Fruit fly (Drosophila melanogaster) whole organism, embryonic: ENCODE results near the gene CG13920.

Source experiments
- Adf1 ChIP-seq: fragments of 200-800 bp; sonication (Bioruptor generic); IDR thresholded peaks from 2 replicates; pipeline ENCODE4 v1.3.6; 2022; ENCODE audit warnings: missing biosample characterization, missing genetic modification characterization
- Atf6 ChIP-seq: fragments of 200-800 bp; sonication (Bioruptor generic); IDR thresholded peaks from 2 replicates; pipeline ENCODE4 v1.3.6; 2022; ENCODE audit warnings: missing biosample characterization, missing genetic modification characterization
- CG10462 ChIP-seq: fragments of 200-800 bp; sonication (Bioruptor generic); optimal IDR thresholded peaks from 2 replicates; lab custom pipeline; 2016; ENCODE audit warnings: missing biosample characterization, missing genetic modification characterization
- CG10543 ChIP-seq: fragments of 200-800 bp; sonication (Bioruptor generic); optimal IDR thresholded peaks from 3 replicates; lab custom pipeline; 2017; ENCODE audit warnings: missing biosample characterization, mild to moderate bottlenecking, missing genetic modification characterization, moderate library complexity
- CG10959 ChIP-seq: fragments of 200-800 bp; sonication (Bioruptor generic); IDR thresholded peaks from 2 replicates; pipeline ENCODE4 v1.3.6; 2022; ENCODE audit warnings: missing biosample characterization, missing genetic modification characterization
- CG12071 ChIP-seq: fragments of 200-800 bp; sonication (Bioruptor generic); optimal IDR thresholded peaks from 3 replicates; lab custom pipeline; 2018; ENCODE audit warnings: missing biosample characterization, mild to moderate bottlenecking, missing genetic modification characterization
- CG1233 ChIP-seq: fragments of 200-800 bp; sonication (Bioruptor generic); optimal IDR thresholded peaks from 4 replicates; lab custom pipeline; 2018; ENCODE audit warnings: missing biosample characterization, mild to moderate bottlenecking, missing genetic modification characterization
- CG12769 ChIP-seq: fragments of 200-800 bp; sonication (Bioruptor generic); optimal IDR thresholded peaks from 2 replicates; lab custom pipeline; 2019; ENCODE audit warnings: missing biosample characterization, mild to moderate bottlenecking, missing genetic modification characterization, moderate library complexity
- CG14441 ChIP-seq: fragments of 200-800 bp; sonication (Bioruptor generic); IDR thresholded peaks from 2 replicates; pipeline ENCODE4 v1.3.6; 2022; ENCODE audit warnings: missing biosample characterization, missing genetic modification characterization
- CG1603 ChIP-seq: fragments of 200-800 bp; sonication (Bioruptor generic); optimal IDR thresholded peaks from 2 replicates; lab custom pipeline; 2019; ENCODE audit warnings: missing biosample characterization, mild to moderate bottlenecking, missing genetic modification characterization, moderate library complexity
- CG18764 ChIP-seq: fragments of 200-800 bp; sonication (Bioruptor generic); optimal IDR thresholded peaks from 3 replicates; lab custom pipeline; 2016; ENCODE audit warnings: missing biosample characterization, missing genetic modification characterization
- CG2199 ChIP-seq: fragments of 200-800 bp; sonication (Bioruptor generic); IDR thresholded peaks from 3 replicates; pipeline ENCODE4 v1.3.6; 2022; ENCODE audit warnings: missing biosample characterization, missing genetic modification characterization
- CG2678 ChIP-seq: fragments of 200-800 bp; sonication (Bioruptor generic); optimal IDR thresholded peaks from 3 replicates; lab custom pipeline; 2019; ENCODE audit warnings: missing biosample characterization, mild to moderate bottlenecking, missing genetic modification characterization, moderate library complexity
- CG3281 ChIP-seq: fragments of 200-800 bp; sonication (Bioruptor generic); optimal IDR thresholded peaks from 3 replicates; lab custom pipeline; 2017; ENCODE audit warnings: missing biosample characterization, mild to moderate bottlenecking, missing genetic modification characterization
- CG34224 ChIP-seq: fragments of 200-800 bp; sonication (Bioruptor generic); IDR thresholded peaks from 3 replicates; pipeline ENCODE4 v1.3.6; 2022; ENCODE audit warnings: missing biosample characterization, missing genetic modification characterization; ENCODE audit not compliant: partially characterized antibody
- CG7987 ChIP-seq: fragments of 200-800 bp; sonication (Bioruptor generic); optimal IDR thresholded peaks from 2 replicates; lab custom pipeline; 2018; ENCODE audit warnings: missing biosample characterization, mild to moderate bottlenecking, missing genetic modification characterization, moderate library complexity
- CTCF ChIP-seq: fragments of 200-800 bp; sonication (Bioruptor generic); optimal IDR thresholded peaks from 2 replicates; lab custom pipeline; 2017; ENCODE audit warnings: missing biosample characterization, mild to moderate bottlenecking, missing genetic modification characterization, moderate library complexity
- Deaf1 ChIP-seq: fragments of 200-800 bp; optimal IDR thresholded peaks from 3 replicates; lab custom pipeline; 2019; ENCODE audit warnings: missing biosample characterization, mild to moderate bottlenecking, missing genetic modification characterization, moderate library complexity
- Ets65A ChIP-seq: fragments of 200-800 bp; sonication (Bioruptor generic); peaks from one replicate; lab custom pipeline; 2016; ENCODE audit warnings: missing biosample characterization, missing genetic modification characterization
- HLHmδ ChIP-seq: fragments of 200-800 bp; sonication (Bioruptor generic); optimal IDR thresholded peaks from 2 replicates; lab custom pipeline; 2018; ENCODE audit warnings: missing biosample characterization, mild to moderate bottlenecking, missing genetic modification characterization, moderate library complexity
- Hr51 ChIP-seq, 2 experiments: fragments of 200-800 bp; sonication (Bioruptor generic); optimal IDR thresholded peaks; 2 replicates in 1 of 2; 3 replicates in 1 of 2; lab custom pipeline; 2016 to 2018; ENCODE audit warnings: missing biosample characterization in 2 of 2, missing genetic modification characterization in 2 of 2, mild to moderate bottlenecking in 1 of 2, moderate library complexity in 1 of 2
- Hr78 ChIP-seq, 2 experiments: fragments of 200-800 bp in 1 of 2; fragments of >200 bp in 1 of 2; sonication (Bioruptor generic) in 1 of 2; optimal IDR thresholded peaks; 2 replicates each; lab custom pipeline; 2017 to 2019; ENCODE audit warnings: missing biosample characterization in 2 of 2, missing genetic modification characterization in 2 of 2, mild to moderate bottlenecking in 1 of 2, moderate library complexity in 1 of 2
- Max ChIP-seq: fragments of 200-800 bp; sonication (Bioruptor generic); optimal IDR thresholded peaks from 2 replicates; lab custom pipeline; 2016; ENCODE audit warnings: missing biosample characterization, mild to moderate bottlenecking, missing genetic modification characterization
- NC2β ChIP-seq: fragments of 200-800 bp; sonication (Bioruptor generic); optimal IDR thresholded peaks from 2 replicates; lab custom pipeline; 2016; ENCODE audit warnings: missing biosample characterization, missing genetic modification characterization
- Pdp1 ChIP-seq, 2 experiments: fragments of 200-800 bp; sonication (Bioruptor generic); optimal IDR thresholded peaks; 3 replicates each; lab custom pipeline; 2016; ENCODE audit warnings: missing biosample characterization in 2 of 2, missing genetic modification characterization in 2 of 2, mild to moderate bottlenecking in 1 of 2, moderate library complexity in 1 of 2
- Rfx ChIP-seq: fragments of 200-800 bp; sonication (Bioruptor generic); IDR thresholded peaks from 2 replicates; pipeline ENCODE4 v1.3.6; 2022; ENCODE audit warnings: missing biosample characterization, missing genetic modification characterization
- Stat92E ChIP-seq, 3 experiments: fragments of >200 bp in 2 of 3; fragments of 200-800 bp in 1 of 3; sonication (Bioruptor generic) in 1 of 3; optimal IDR thresholded peaks; 2 replicates each; lab custom pipeline; 2017 to 2019; ENCODE audit warnings: missing biosample characterization in 3 of 3, missing genetic modification characterization in 3 of 3, mild to moderate bottlenecking in 1 of 3, moderate library complexity in 1 of 3
- ara ChIP-seq: fragments of 200-800 bp; sonication (Bioruptor generic); IDR thresholded peaks from 2 replicates; pipeline ENCODE4 v1.3.6; 2022; ENCODE audit warnings: missing biosample characterization, missing genetic modification characterization
- chinmo ChIP-seq: fragments of 200-800 bp; sonication (Bioruptor generic); IDR thresholded peaks from 4 replicates; pipeline ENCODE4 v1.3.6; 2022; ENCODE audit warnings: missing biosample characterization, missing genetic modification characterization; ENCODE audit not compliant: partially characterized antibody
- croc ChIP-seq: fragments of 200-800 bp; sonication (Bioruptor generic); conservative IDR thresholded peaks from 3 replicates; pipeline ENCODE4 v1.3.6; 2022; ENCODE audit warnings: missing biosample characterization, missing genetic modification characterization
- exex ChIP-seq: fragments of 200-800 bp; sonication (Bioruptor generic); optimal IDR thresholded peaks from 4 replicates; lab custom pipeline; 2018; ENCODE audit warnings: missing biosample characterization, mild to moderate bottlenecking, missing genetic modification characterization, moderate library complexity
- ftz-f1 ChIP-seq: fragments of 200-800 bp; sonication (Bioruptor generic); optimal IDR thresholded peaks from 2 replicates; lab custom pipeline; 2016; ENCODE audit warnings: missing biosample characterization, missing genetic modification characterization
- gem ChIP-seq: fragments of 200-800 bp; sonication (Bioruptor generic); optimal IDR thresholded peaks from 2 replicates; lab custom pipeline; 2019; ENCODE audit warnings: missing biosample characterization, mild to moderate bottlenecking, missing genetic modification characterization, moderate library complexity
- maf-S ChIP-seq: fragments of 200-800 bp; sonication (Bioruptor generic); optimal IDR thresholded peaks from 2 replicates; lab custom pipeline; 2016; ENCODE audit warnings: missing biosample characterization, missing genetic modification characterization
- pum ChIP-seq: fragments of 200-800 bp; sonication (Bioruptor generic); optimal IDR thresholded peaks from 2 replicates; lab custom pipeline; 2016; ENCODE audit warnings: missing biosample characterization, missing genetic modification characterization
- run ChIP-seq: fragments of 200-800 bp; sonication (Bioruptor generic); optimal IDR thresholded peaks from 3 replicates; lab custom pipeline; 2018; ENCODE audit warnings: missing biosample characterization, mild to moderate bottlenecking, missing genetic modification characterization
- sd ChIP-seq: fragments of 200-800 bp; sonication (Bioruptor generic); optimal IDR thresholded peaks from 3 replicates; lab custom pipeline; 2018; ENCODE audit warnings: missing biosample characterization, mild to moderate bottlenecking, missing genetic modification characterization, moderate library complexity
- sens ChIP-seq: fragments of 200-800 bp; sonication (Bioruptor generic); peaks from one replicate; lab custom pipeline; 2016; ENCODE audit warnings: missing biosample characterization, missing genetic modification characterization
- seq ChIP-seq: fragments of 200-800 bp; sonication (Bioruptor generic); IDR thresholded peaks from 2 replicates; pipeline ENCODE4 v1.3.6; 2022; ENCODE audit warnings: missing biosample characterization, missing genetic modification characterization
- sr ChIP-seq: fragments of 200-800 bp; sonication (Bioruptor generic); IDR thresholded peaks from 3 replicates; pipeline ENCODE4 v1.3.6; 2022; ENCODE audit warnings: missing biosample characterization, missing genetic modification characterization
- sug ChIP-seq: fragments of 200-800 bp; optimal IDR thresholded peaks from 2 replicates; lab custom pipeline; 2019; ENCODE audit warnings: missing biosample characterization, mild to moderate bottlenecking, missing genetic modification characterization, moderate library complexity

CG13920 gene

DNA sequence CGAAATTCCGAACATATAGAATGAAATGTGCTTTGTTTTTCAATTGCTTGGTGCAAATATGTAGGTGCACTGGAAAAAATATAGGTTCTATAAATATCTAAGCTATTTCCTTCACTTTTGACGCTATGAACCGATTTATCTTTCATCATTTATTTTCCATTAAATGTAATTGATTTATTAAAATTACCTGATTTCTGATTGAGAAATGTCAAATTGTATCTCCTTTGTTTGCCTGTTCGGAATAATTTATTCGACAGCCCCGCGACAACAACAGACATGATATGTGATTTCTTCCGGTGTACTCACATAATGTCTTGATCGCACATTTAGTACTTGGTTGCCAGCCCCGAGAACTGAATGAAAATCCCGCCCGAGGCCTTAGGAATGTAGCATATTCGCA is 39.1 kb upstream of the CG13920 start (continued):
- peak; percentile 56; the same call in 1 of the 2 replicates for TF ChIP-seq CG14441
- TF ChIP-seq CG7987 (GFP tag; lab: Kevin White, UChicago) = no peak
- TF ChIP-seq Stat92E (GFP tag; optimal IDR thresholded peaks at IDR 0.05; lab: Kevin White, UChicago) = no peak
- no peak for TF ChIP-seq NC2β (GFP tag; lab: Kevin White, UChicago)
- no peak for TF ChIP-seq seq (GFP tag; lab: Robert Waterston, UW)
- peak in 1 of 2 experiments; percentile 46 for TF ChIP-seq Pdp1 (GFP tag; optimal IDR thresholded peaks at IDR 0.05; lab: Kevin White, UChicago)
- TF ChIP-seq CG34224 = no peak
- TF ChIP-seq CG18764 (GFP tag; lab: Kevin White, UChicago) = no peak
- no peak for TF ChIP-seq CG12071 (GFP tag; lab: Kevin White, UChicago)
- TF ChIP-seq CG2678 (tag; lab: Kevin White, UChicago) = peak; percentile 72
- TF ChIP-seq gem (tag; lab: Kevin White, UChicago) = peak; percentile 59
- no peak for TF ChIP-seq maf-S (GFP tag; lab: Kevin White, UChicago)
- no peak for TF ChIP-seq CG10462
- no peak for TF ChIP-seq run (tag; lab: Kevin White, UChicago)
- TF ChIP-seq CTCF (GFP tag; lab: Kevin White, UChicago) = no peak
- no peak for TF ChIP-seq CG2199
- no peak for TF ChIP-seq pum (GFP tag; lab: Kevin White, UChicago)
- no peak for TF ChIP-seq sug
- TF ChIP-seq CG10959 (GFP tag; lab: Robert Waterston, UW) = no peak

DNA sequence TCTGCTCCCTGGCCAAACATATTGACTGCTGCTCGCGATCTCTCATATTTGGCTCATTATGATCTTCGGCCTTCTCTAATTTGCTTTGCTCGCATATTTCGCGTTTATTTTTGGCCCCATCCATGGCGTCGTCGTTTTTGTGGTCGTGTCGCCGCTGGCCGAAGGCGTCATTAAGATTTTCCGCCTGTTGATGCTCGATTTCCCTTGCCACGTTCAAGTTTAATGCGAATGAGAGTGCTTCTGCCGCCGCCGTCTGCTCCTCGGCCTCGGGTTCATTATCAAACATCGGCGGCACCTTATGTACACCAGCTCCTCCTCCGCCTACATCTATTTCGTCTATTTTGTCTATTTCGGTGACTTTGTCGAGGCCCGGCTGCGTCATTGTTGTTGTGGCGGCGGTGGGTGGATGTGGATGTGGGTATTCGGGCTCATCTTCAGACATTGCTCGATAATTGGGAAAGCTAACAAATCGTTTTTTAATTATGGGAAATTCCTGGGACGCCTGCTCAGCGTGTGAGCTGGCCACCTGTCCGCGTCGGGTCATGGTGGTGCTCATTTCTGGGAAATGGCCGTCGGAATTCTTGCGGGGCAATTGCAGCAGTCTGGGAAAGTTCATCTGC is 34.2 kb upstream of the CG13920 start:
- TF ChIP-seq Atf6 (GFP tag; lab: Robert Waterston, UW) = peak; percentile 46; the same call in 1 of the 2 replicates
- no peak for TF ChIP-seq HLHmδ
- 0 out of 3 replicates have a peak, but pooled peaks have one; percentile 25 for TF ChIP-seq sr (GFP tag; lab: Robert Waterston, UW)
- TF ChIP-seq chinmo (GFP tag; lab: Robert Waterston, UW) = 0 out of 4 replicates have a peak, but pooled peaks have one; percentile 18
- peak; percentile 47 for TF ChIP-seq Ets65A (GFP tag; lab: Kevin White, UChicago)
- peak; percentile 71 for TF ChIP-seq Deaf1 (tag; lab: Kevin White, UChicago)
- TF ChIP-seq sd (tag; lab: Kevin White, UChicago) = peak; percentile 63
- no peak for TF ChIP-seq ara (GFP tag; lab: Robert Waterston, UW)
- TF ChIP-seq Hr51 (GFP tag; optimal IDR thresholded peaks at IDR 0.05; lab: Kevin White, UChicago) = no peak
- no peak for TF ChIP-seq croc (GFP tag; lab: Robert Waterston, UW)
- TF ChIP-seq sens = peak; percentile 50
- TF ChIP-seq CG1603 = no peak
- peak; percentile 13; the same call in 1 of the 2 replicates for TF ChIP-seq Adf1 (GFP tag; lab: Robert Waterston, UW)
- TF ChIP-seq CG12769 (tag; lab: Kevin White, UChicago) = peak; percentile 66
- TF ChIP-seq Rfx (GFP tag; lab: Robert Waterston, UW) = 0 out of 2 replicates have a peak, but pooled peaks have one; percentile 4
- no peak for TF ChIP-seq exex (tag; lab: Kevin White, UChicago)
- peak in 1 of 2 experiments; percentile 55 for TF ChIP-seq Hr78 (GFP tag; optimal IDR thresholded peaks at IDR 0.05; lab: Kevin White, UChicago)
- no peak for TF ChIP-seq CG3281 (GFP tag; lab: Kevin White, UChicago)
- no peak for TF ChIP-seq Max (GFP tag; lab: Kevin White, UChicago)
- peak; percentile 57 for TF ChIP-seq ftz-f1
- no peak for TF ChIP-seq CG1233
- TF ChIP-seq CG10543 (GFP tag; lab: Kevin White, UChicago) = peak; percentile 85
